Worm (Caenorhabditis elegans): ENCODE data around the gene C07G3.8.
"Not testable (repeated sequence)": the region's sequence is repeated elsewhere in the genome, so short reads cannot be mapped to it uniquely, and the experiment has no call there.

C07G3.8 gene

DNA sequence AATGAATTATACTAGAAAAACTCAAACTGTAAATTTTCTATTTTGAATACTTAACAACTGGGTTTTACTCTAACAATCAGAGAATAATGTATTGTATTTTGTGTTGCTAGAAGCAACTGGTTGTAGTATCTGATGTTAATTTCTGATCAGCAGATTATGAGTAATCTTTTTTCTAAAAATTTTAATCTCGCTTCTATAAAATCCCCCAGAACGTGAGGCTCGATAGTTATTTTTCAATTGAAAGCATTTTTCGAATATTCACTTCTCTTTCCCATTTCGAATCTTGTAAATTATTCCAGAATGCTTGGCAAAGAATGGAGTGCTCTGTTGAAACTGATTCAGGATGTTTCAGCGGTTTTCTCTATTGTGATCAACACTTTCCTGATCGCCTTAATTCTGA is 16.0 kb upstream of the C07G3.8 start, which contains the start of gene str-227:
Gene str-227 (plus strand): TSS at position 301 of the 400 bp plus-strand sequence.
- TF ChIP-seq attf-4 (tag; optimal IDR thresholded peaks at IDR 0.05) (no peak), cey-2 (tag; optimal IDR thresholded peaks at IDR 0.05; ENCODE audit: borderline replicate concordance, insufficient read depth) (no peak), unc-62 (GFP tag; optimal IDR thresholded peaks at IDR 0.05 in 1 of 2) (peak in 1 of 2 experiments; percentile 2), unc-62 (tag; optimal IDR thresholded peaks at IDR 0.05) (no peak), tag-97 (GFP tag; IDR thresholded peaks at IDR 0.05) (no peak)

- TF ChIP-seq lim-7 (GFP tag; IDR thresholded peaks at IDR 0.05): no peak
- TF ChIP-seq nhr-25 (tag; optimal IDR thresholded peaks at IDR 0.05; ENCODE audit: borderline replicate concordance, insufficient read depth): no peak
- TF ChIP-seq arid-1 (GFP tag; conservative IDR thresholded peaks at IDR 0.05): no peak
- no peak for TF ChIP-seq lin-15B (tag; optimal IDR thresholded peaks at IDR 0.05)
- TF ChIP-seq madf-9 (GFP tag; conservative IDR thresholded peaks at IDR 0.05): no peak
- no peak for TF ChIP-seq fos-1 (tag; optimal IDR thresholded peaks at IDR 0.05)
- no peak for TF ChIP-seq nhr-77 (tag; optimal IDR thresholded peaks at IDR 0.05)
- no peak for TF ChIP-seq attf-4 (tag; optimal IDR thresholded peaks at IDR 0.05)
- no peak for TF ChIP-seq madf-5 (GFP tag; IDR thresholded peaks at IDR 0.05)
- no peak for TF ChIP-seq dve-1 (tag; optimal IDR thresholded peaks at IDR 0.05; ENCODE audit: insufficient read depth)
- TF ChIP-seq aly-2 (tag; optimal IDR thresholded peaks at IDR 0.05): no peak
- no peak for TF ChIP-seq Y5F2A.4 (GFP tag; optimal IDR thresholded peaks at IDR 0.05)
- no peak for TF ChIP-seq T26A8.4 (GFP tag; IDR thresholded peaks at IDR 0.05)
- no peak for TF ChIP-seq dmd-9 (GFP tag; IDR thresholded peaks at IDR 0.05)
Observed at ce11 chrV:3512381-3512780, 10.4 kb upstream of the C07G3.8 start, which contains the start of gene str-226. str-226 (plus strand) TSS chrV:3512681.

ce11 chrV:3509878-3510277 is 7.9 kb upstream of the C07G3.8 start, which contains the start of gene str-228:
str-228 (plus strand) TSS chrV:3510178.
- TF ChIP-seq aha-1 (tag) (peak; percentile 42), T20F7.1 (GFP tag; optimal IDR thresholded peaks at IDR 0.05) (no peak)

DNA sequence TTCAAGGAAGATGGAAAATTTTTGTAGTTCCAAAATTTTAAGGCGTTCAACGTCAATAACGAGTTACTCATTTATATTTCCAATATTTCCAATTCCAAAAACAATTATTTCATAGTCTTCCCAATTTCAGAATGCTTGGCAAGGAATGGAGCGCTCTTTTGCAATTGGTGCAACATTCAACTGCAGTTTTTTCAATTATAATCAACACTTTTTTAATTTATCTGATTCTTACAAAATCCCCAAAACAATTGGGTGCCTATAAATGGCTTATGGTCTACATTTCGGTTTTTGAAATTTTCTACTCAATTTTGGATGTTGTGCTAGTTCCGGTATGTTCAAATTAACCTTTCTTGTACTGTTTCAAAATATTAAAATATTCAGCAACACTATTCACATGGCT is 5.8 kb upstream of the C07G3.8 start, which contains the start of gene str-225:
Gene str-225 (plus strand): TSS at position 132 of the 400 bp plus-strand sequence.
- TF ChIP-seq vab-7 (GFP tag; IDR thresholded peaks at IDR 0.05) (no peak), unc-62 (GFP tag; optimal IDR thresholded peaks at IDR 0.05 in 1 of 2) (peak in 1 of 2 experiments; percentile 93), unc-62 (tag; optimal IDR thresholded peaks at IDR 0.05) (no peak), F44E2.7 (GFP tag; IDR thresholded peaks at IDR 0.05) (no peak), dve-1 (tag; optimal IDR thresholded peaks at IDR 0.05; ENCODE audit: insufficient read depth) (no peak), ceh-20 (GFP tag; IDR thresholded peaks at IDR 0.05) (no peak)

DNA sequence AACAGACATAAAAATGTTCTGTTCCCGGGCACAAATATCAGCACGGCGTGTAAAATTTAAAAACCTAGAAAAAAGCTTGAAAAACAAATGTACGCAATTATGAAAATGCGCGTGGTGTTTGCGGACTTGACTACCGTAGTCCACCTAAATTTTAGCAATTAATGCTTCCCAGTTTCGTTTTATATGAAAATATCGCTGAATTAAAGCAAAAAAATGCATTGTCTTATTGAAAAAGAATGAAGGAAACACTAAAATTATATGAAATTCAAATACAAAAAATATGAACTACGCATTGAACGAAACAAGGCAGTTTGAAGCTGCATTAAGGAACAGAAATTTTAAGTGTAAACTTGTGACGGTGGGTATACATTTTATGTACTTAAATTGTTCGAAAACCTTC is 4.3 kb upstream of the C07G3.8 start, which contains the start of gene ugt-64:
Gene ugt-64 (minus strand): TSS at position 101 of the 400 bp plus-strand sequence.
- TF ChIP-seq spr-3 (GFP tag; optimal IDR thresholded peaks at IDR 0.05); nhr-102 (tag; optimal IDR thresholded peaks at IDR 0.05); nhr-6 (tag; optimal IDR thresholded peaks at IDR 0.05): not testable (repeated sequence)

ce11 chrV:3505745-3506144 is 3.8 kb upstream of the C07G3.8 start:
- TF ChIP-seq hmg-1.1 (GFP tag; IDR thresholded peaks at IDR 0.05): no peak
- no peak for TF ChIP-seq gei-8 (GFP tag; optimal IDR thresholded peaks at IDR 0.05)
- no peak for TF ChIP-seq madf-5 (GFP tag; IDR thresholded peaks at IDR 0.05)
- TF ChIP-seq nhr-237 (tag; optimal IDR thresholded peaks at IDR 0.05): no peak
- peak; percentile 79; the same call in 1 of the 2 replicates for TF ChIP-seq php-3 (GFP tag; IDR thresholded peaks at IDR 0.05)
- TF ChIP-seq cey-2 (tag; optimal IDR thresholded peaks at IDR 0.05; ENCODE audit: borderline replicate concordance, insufficient read depth): no peak
- TF ChIP-seq skn-1 (tag; optimal IDR thresholded peaks at IDR 0.05): no peak
- TF ChIP-seq saeg-2 (GFP tag; IDR thresholded peaks at IDR 0.05): no peak
- no peak for TF ChIP-seq aha-1 (tag)
- peak; percentile 89 for TF ChIP-seq dve-1 (tag; optimal IDR thresholded peaks at IDR 0.05; ENCODE audit: insufficient read depth)
- peak; percentile 60; the same call in 1 of the 2 replicates for TF ChIP-seq tra-1 (GFP tag; IDR thresholded peaks at IDR 0.05)
- TF ChIP-seq egl-43 (GFP tag; IDR thresholded peaks at IDR 0.05): no peak
- TF ChIP-seq lin-29 (GFP tag; IDR thresholded peaks at IDR 0.05): no peak
- TF ChIP-seq nhr-28 (tag; optimal IDR thresholded peaks at IDR 0.05): peak; percentile 100
- TF ChIP-seq nhr-102 (tag; optimal IDR thresholded peaks at IDR 0.05): no peak
- TF ChIP-seq mdl-1 (tag; optimal IDR thresholded peaks at IDR 0.05): peak in 1 of 2 experiments; percentile 44
- peak in 1 of 2 experiments; percentile 47 for TF ChIP-seq daf-16 (GFP tag; optimal IDR thresholded peaks at IDR 0.05)
- peak; percentile 82 for TF ChIP-seq daf-16 (tag; optimal IDR thresholded peaks at IDR 0.05)
- TF ChIP-seq vab-7 (GFP tag; IDR thresholded peaks at IDR 0.05): no peak
- TF ChIP-seq Y48G9A.11 (GFP tag; IDR thresholded peaks at IDR 0.05): no peak
- TF ChIP-seq tag-97 (GFP tag; IDR thresholded peaks at IDR 0.05): no peak
- TF ChIP-seq hlh-11 (tag; optimal IDR thresholded peaks at IDR 0.05): peak; percentile 77

Measured in whole organism, L4 larva.